Fruit fly (Drosophila melanogaster) S2 (cell line): Measurements from ENCODE around the gene Lsm12a.

ENCODE experiments used
- CG8478 ChIP-seq: fragments of >200 bp; optimal IDR thresholded peaks from 2 replicates; lab custom pipeline; 2018
- CTCF ChIP-seq, 2 experiments: fragments of >200 bp; optimal IDR thresholded peaks; 2 replicates each; lab custom pipeline; 2018

The Lsm12a gene

DNA sequence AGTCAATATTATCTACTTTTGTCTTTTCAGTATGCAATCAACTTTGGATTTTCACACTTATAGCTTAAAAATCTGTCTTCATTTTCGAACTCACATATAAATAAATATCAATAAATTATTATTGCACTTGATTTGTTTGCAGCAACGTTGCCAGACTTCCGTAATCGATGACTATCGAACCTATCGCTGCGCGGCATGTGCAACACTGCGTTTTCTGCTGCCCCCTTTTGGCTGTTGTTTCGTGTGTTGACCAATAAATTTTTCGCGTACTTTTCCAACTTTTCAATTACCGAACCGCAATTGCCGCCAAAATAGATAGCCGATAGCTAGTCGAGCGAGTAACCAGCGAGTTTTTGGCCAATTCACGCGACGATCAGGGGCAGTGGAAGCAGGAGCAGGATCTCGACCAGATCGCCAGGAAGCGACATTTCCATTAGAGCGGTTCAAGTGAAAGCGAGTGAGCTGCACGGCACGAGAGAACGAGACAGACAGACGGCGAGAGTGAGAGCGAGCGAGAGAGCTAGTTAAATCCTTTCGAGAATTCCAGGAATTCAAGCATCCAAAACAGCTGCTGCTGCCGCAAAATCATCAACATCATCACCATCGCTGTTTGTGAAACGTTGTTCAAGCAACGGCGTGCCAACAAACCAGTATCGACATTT lies at the start of gene Lsm12a:
Gene Lsm12a (plus strand): TSS at position 201 of the 662 bp plus-strand sequence.
- no peak for TF ChIP-seq CG8478
- peak in 1 of 2 experiments; percentile 40 for TF ChIP-seq CTCF (optimal IDR thresholded peaks at IDR 0.05; lab: Kevin White, UChicago)

DNA sequence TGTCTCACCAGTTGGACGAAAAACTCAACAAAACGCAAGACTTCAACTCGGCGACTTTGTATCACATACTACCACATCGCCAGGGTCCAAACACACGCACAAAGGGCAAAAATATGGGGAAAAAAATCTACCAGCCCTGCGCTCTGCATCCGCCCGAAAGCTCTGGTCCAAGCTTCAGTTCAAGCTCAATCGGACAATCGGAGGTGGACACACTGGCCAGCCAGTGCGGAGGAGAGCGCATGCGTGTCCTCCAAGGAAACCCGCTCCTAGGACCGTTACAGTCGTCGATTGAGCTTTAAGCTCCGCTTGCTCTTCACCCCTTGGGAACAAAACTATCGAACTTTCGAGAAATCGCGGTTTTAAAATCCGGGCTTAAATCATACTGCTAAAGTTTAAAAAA lies 34.6 kb upstream of the Lsm12a start:
- no peak for TF ChIP-seq CTCF (optimal IDR thresholded peaks at IDR 0.05; lab: Kevin White, UChicago)
- no peak for TF ChIP-seq CG8478

dm6 chrX:11984987-11985386 lies 33.5 kb upstream of the Lsm12a start, which contains the start of gene cac:
cac (minus strand) TSS chrX:11985087.
- no peak for TF ChIP-seq CG8478
- no peak for TF ChIP-seq CTCF (optimal IDR thresholded peaks at IDR 0.05; lab: Kevin White, UChicago)

- TF ChIP-seq CG8478 (no peak), CTCF (optimal IDR thresholded peaks at IDR 0.05; lab: Kevin White, UChicago) (no peak)
These were observed 30.8 kb upstream of the Lsm12a start, which contains the start of gene gd for dm6 chrX:11987664-11988063. gd (minus strand) TSS chrX:11987764.

dm6 chrX:11988912-11989311 lies 29.5 kb upstream of the Lsm12a start, which contains the start of gene tsg:
tsg (minus strand) TSS chrX:11988948.
- TF ChIP-seq CTCF (optimal IDR thresholded peaks at IDR 0.05; lab: Kevin White, UChicago), result no peak

- no peak for TF ChIP-seq CG8478
- no peak for TF ChIP-seq CTCF (optimal IDR thresholded peaks at IDR 0.05; lab: Kevin White, UChicago)
These were observed 25.8 kb upstream of the Lsm12a start, which contains the start of gene CG18130 for dm6 chrX:11992668-11993067. CG18130 (minus strand) TSS chrX:11992768.

DNA sequence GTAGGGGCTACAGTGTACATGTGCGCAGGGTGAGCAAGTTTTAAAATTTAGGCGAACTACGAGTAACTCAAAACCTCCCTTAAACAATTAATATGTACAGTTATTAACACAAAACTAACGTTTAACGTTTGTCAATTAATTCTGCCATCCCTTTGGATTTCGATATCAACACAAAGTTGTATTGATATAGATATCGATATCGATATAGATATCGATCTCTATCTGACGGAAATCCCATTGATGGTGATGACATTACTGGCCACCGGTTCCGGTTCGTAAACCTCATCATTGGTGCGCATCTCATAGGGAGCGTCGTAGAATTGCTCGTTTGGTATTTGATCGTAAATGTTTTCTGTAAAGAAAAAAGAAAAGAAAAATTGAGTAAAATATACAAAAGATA lies 25.2 kb upstream of the Lsm12a start:
- TF ChIP-seq CG8478 (no peak), CTCF (optimal IDR thresholded peaks at IDR 0.05; lab: Kevin White, UChicago) (no peak)

- TF ChIP-seq CTCF (optimal IDR thresholded peaks at IDR 0.05; lab: Kevin White, UChicago), result no peak
- TF ChIP-seq CG8478, result no peak
These were observed 18.3 kb upstream of the Lsm12a start for dm6 chrX:11999974-12000618.

DNA sequence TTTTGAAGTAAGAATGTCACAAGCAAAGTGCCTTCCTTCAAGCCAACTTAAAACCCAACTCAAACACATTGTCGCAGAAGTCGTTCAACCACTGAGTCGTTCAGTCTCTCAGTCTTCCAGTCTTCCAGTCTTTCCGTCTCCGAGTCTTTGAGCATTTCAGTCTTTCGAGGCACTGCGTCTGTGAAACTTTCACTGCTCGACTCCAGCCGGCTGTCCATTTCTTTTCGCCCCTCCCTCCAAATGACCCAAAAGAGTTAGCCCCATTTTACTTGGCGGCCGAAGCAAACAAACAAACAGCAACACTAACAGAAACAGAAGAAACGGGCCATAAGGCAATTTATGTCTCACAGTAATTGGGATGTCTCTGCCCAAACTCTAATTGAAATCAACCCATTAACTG lies 17.4 kb upstream of the Lsm12a start:
- TF ChIP-seq CG8478, result no peak
- TF ChIP-seq CTCF (optimal IDR thresholded peaks at IDR 0.05; lab: Kevin White, UChicago), result no peak

DNA sequence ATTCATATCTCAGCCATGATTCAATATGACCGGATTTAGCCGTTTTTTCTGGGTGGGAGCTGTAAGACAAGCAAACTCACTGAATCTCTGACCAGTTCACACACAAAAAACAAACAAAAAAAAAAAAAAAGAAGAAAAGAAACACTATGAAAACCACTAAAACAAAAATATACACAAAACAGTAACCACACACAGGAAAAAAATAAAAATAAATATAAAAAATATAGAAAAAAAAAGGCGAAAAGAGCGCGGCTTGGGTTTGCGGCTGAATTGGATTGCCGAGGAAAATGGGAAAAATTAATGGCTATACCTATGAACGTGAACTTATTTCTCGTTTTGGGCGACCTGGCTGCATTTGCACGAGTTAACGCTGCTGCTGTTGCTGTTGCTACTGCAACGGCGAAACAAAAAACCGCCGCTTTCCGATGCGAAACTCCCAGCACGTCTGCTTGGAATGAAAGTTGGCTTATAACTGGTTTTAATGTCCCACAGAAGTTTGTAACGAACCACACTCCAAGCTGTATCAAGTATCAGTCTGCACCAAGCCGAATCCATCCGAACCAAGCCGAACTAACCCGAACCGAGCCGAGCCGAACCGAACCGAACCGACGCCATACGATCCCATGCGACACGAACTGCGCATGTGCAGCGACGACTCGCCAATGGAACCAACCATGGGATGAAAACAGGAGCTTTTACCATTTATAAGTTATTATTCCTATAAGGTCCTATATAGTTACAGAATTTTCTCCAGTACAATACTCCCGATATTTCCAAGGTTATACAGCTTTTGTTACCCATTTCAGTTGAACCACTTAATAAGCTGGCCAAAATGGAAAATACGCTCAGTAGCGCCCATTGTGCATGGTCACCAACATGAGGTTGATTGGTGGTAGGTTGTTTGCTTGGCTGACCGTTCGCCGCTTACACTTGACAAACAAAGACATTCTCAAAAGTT lies 14.7 kb upstream of the Lsm12a start, which contains the start of gene fw:
Gene fw (minus strand): TSS at position 478 of the 958 bp plus-strand sequence.
- no peak for TF ChIP-seq CTCF (optimal IDR thresholded peaks at IDR 0.05; lab: Kevin White, UChicago)
- TF ChIP-seq CG8478, result no peak

dm6 chrX:12004395-12004768 lies 14.1 kb upstream of the Lsm12a start:
- TF ChIP-seq CTCF (optimal IDR thresholded peaks at IDR 0.05; lab: Kevin White, UChicago) (no peak), CG8478 (no peak)

dm6 chrX:12006678-12007441 lies 11.6 kb upstream of the Lsm12a start, which contains the start of gene CG1806:
CG1806 (plus strand) TSS chrX:12007176.
- TF ChIP-seq CG8478 (no peak), CTCF (optimal IDR thresholded peaks at IDR 0.05; lab: Kevin White, UChicago) (no peak)

DNA sequence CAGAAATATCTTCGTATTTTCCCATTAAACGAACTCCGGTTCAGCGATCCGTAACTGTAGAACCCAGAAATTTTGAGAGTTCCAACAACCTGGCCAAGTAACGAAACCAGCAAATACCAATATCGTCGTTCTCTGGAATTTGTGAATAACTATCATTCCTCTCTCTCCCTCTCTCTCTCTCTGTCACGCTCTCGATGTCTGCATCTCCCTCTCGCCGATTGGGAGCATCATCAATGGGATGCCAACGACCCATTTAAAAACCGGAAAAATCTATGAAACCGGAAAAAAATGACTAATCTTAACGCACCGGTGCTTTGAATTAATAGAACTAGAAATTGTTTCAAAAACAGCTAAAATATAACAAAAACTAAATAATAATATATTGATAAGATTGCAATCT lies 10.8 kb upstream of the Lsm12a start:
- TF ChIP-seq CTCF (optimal IDR thresholded peaks at IDR 0.05; lab: Kevin White, UChicago), result no peak
- no peak for TF ChIP-seq CG8478
